Fruit fly (Drosophila melanogaster): ENCODE measurements around the gene CG12984.

The CG12984 gene

dm6 chr3L:21008899-21009298, 17.4 kb downstream of the CG12984 start:
- TF ChIP-seq ftz-f1 (GFP tag; optimal IDR thresholded peaks at IDR 0.05) (peak; percentile 6), CG13287 (GFP tag; IDR thresholded peaks at IDR 0.05; ENCODE audit: partially characterized antibody) (peak; percentile 37; the same call in 1 of the 2 replicates), CG3281 (GFP tag; optimal IDR thresholded peaks at IDR 0.05) (no peak), C15 (GFP tag; IDR thresholded peaks at IDR 0.05) (no peak), bigmax (GFP tag; optimal IDR thresholded peaks at IDR 0.05) (peak; percentile 87), CG12155 (GFP tag; optimal IDR thresholded peaks at IDR 0.05) (peak; percentile 96), CG17612 (GFP tag; IDR thresholded peaks at IDR 0.05) (no peak), Bteb2 (GFP tag; optimal IDR thresholded peaks at IDR 0.05) (no peak), grn (GFP tag; optimal IDR thresholded peaks at IDR 0.05) (peak; percentile 89), CG11093 (GFP tag; IDR thresholded peaks at IDR 0.05) (no peak), Stat92E (GFP tag; optimal IDR thresholded peaks at IDR 0.05) (peak in 1 of 3 experiments; percentile 67), CG16813 (GFP tag; IDR thresholded peaks at IDR 0.05; ENCODE audit: partially characterized antibody) (peak; percentile 38; the same call in 1 of the 3 replicates), CG6683 (GFP tag; optimal IDR thresholded peaks at IDR 0.05) (no peak), CG34224 (GFP tag; IDR thresholded peaks at IDR 0.05; ENCODE audit: partially characterized antibody) (peak; percentile 22; the same call in 1 of the 3 replicates), Oaz (GFP tag; IDR thresholded peaks at IDR 0.05) (no peak), hbn (GFP tag; IDR thresholded peaks at IDR 0.05; ENCODE audit: partially characterized antibody) (peak; percentile 21; the same call in 1 of the 2 replicates), Xrp1 (GFP tag; IDR thresholded peaks at IDR 0.05) (no peak), CG34376 (GFP tag; optimal IDR thresholded peaks at IDR 0.05) (no peak), chinmo (GFP tag; IDR thresholded peaks at IDR 0.05; ENCODE audit: partially characterized antibody) (peak; percentile 82; the same call in 2 of the 4 replicates), zen2 (GFP tag; IDR thresholded peaks at IDR 0.05; ENCODE audit: partially characterized antibody) (peak; percentile 39; the same call in 1 of the 3 replicates), tgo (GFP tag; IDR thresholded peaks at IDR 0.05) (no peak), sna (GFP tag; IDR thresholded peaks at IDR 0.05; ENCODE audit: partially characterized antibody) (peak; percentile 38; the same call in 1 of the 2 replicates), CG3163 (GFP tag; optimal IDR thresholded peaks at IDR 0.05) (peak; percentile 91), Sry-β (GFP tag; optimal IDR thresholded peaks at IDR 0.05) (no peak), kni (GFP tag; optimal IDR thresholded peaks at IDR 0.05) (peak; percentile 81), CTCF (GFP tag; optimal IDR thresholded peaks at IDR 0.05) (no peak), scrt (GFP tag; optimal IDR thresholded peaks at IDR 0.05) (peak; percentile 82), mirr (GFP tag; optimal IDR thresholded peaks at IDR 0.05) (peak; percentile 29), pros (GFP tag; optimal IDR thresholded peaks at IDR 0.05) (peak; percentile 85), MBD-R2 (GFP tag; IDR thresholded peaks at IDR 0.05) (0 out of 2 replicates have a peak, but pooled peaks have one; percentile 9), cwo (GFP tag; optimal IDR thresholded peaks at IDR 0.05) (peak; percentile 97), z (GFP tag; IDR thresholded peaks at IDR 0.05) (peak; percentile 67; the same call in 2 of the 3 replicates), gcm (GFP tag; optimal IDR thresholded peaks at IDR 0.05) (peak; percentile 7), Mad (GFP tag; optimal IDR thresholded peaks at IDR 0.05) (no peak), Mes4 (GFP tag; optimal IDR thresholded peaks at IDR 0.05) (no peak), bowl (GFP tag; IDR thresholded peaks at IDR 0.05) (no peak), cg (GFP tag; optimal IDR thresholded peaks at IDR 0.05) (peak; percentile 75), CG1832 (GFP tag; optimal IDR thresholded peaks at IDR 0.05) (peak; percentile 26), shn (GFP tag; optimal IDR thresholded peaks at IDR 0.05) (no peak), CG6813 (GFP tag; optimal IDR thresholded peaks at IDR 0.05) (no peak), CG1647 (GFP tag; optimal IDR thresholded peaks at IDR 0.05) (no peak), fd102C (GFP tag; optimal IDR thresholded peaks at IDR 0.05) (no peak), HLHmδ (GFP tag; optimal IDR thresholded peaks at IDR 0.05) (peak; percentile 70), knrl (GFP tag; IDR thresholded peaks at IDR 0.05; ENCODE audit: partially characterized antibody) (no peak), wor (GFP tag; IDR thresholded peaks at IDR 0.05) (no peak), insv (GFP tag; optimal IDR thresholded peaks at IDR 0.05) (no peak), Trl (optimal IDR thresholded peaks at IDR 0.05) (peak; percentile 92 to 98), Trl (GFP tag; optimal IDR thresholded peaks at IDR 0.05) (peak; percentile 54), Scr (GFP tag; IDR thresholded peaks at IDR 0.05; ENCODE audit: partially characterized antibody) (peak; percentile 20; the same call in 1 of the 2 replicates), Side (GFP tag; optimal IDR thresholded peaks at IDR 0.05) (no peak)
